Worm (Caenorhabditis elegans) whole organism, mixed stage, embryonic: ENCODE results near the gene W01B6.5.

Experiments used
- bed-3 ChIP-seq: fragments of 200-800 bp; sonication (Bioruptor generic); optimal IDR thresholded peaks from 3 replicates; lab custom pipeline; 2018; ENCODE audit warnings: mild to moderate bottlenecking, missing genetic modification characterization, moderate library complexity, missing compliant biosample characterization
- blmp-1 ChIP-seq: fragments of 150-350 bp; optimal IDR thresholded peaks from 2 replicates; lab custom pipeline; 2014; ENCODE audit warnings: missing biosample characterization, missing genetic modification characterization
- ceh-39 ChIP-seq: fragments of 150-350 bp; optimal IDR thresholded peaks from 2 replicates; lab custom pipeline; 2014; ENCODE audit warnings: missing biosample characterization, missing genetic modification characterization
- ceh-43 ChIP-seq: fragments of 200-800 bp; sonication (Bioruptor generic); optimal IDR thresholded peaks from 2 replicates; lab custom pipeline; 2018; ENCODE audit warnings: mild to moderate bottlenecking, missing genetic modification characterization, moderate library complexity, missing compliant biosample characterization
- ces-1 ChIP-seq: fragments of 150-350 bp; optimal IDR thresholded peaks from 2 replicates; lab custom pipeline; 2014; ENCODE audit warnings: missing biosample characterization, missing genetic modification reagents, missing genetic modification characterization
- cnd-1 ChIP-seq: fragments of 200-800 bp; sonication (Bioruptor generic); optimal IDR thresholded peaks from 2 replicates; lab custom pipeline; 2018; ENCODE audit warnings: mild to moderate bottlenecking, missing genetic modification characterization, missing compliant biosample characterization
- elt-1 ChIP-seq: sonication (generic microtip); optimal IDR thresholded peaks from 2 replicates; lab custom pipeline; 2017; ENCODE audit warnings: missing genetic modification characterization, mild to moderate bottlenecking, missing compliant biosample characterization, antibody characterized with exemption, moderate library complexity, borderline replicate concordance; ENCODE audit not compliant: insufficient read depth
- elt-3 ChIP-seq: fragments of 150-350 bp; optimal IDR thresholded peaks from 2 replicates; lab custom pipeline; 2014; ENCODE audit warnings: missing biosample characterization, missing genetic modification characterization
- flh-1 ChIP-seq: fragments of 200-800 bp; sonication (Bioruptor generic); optimal IDR thresholded peaks from 2 replicates; lab custom pipeline; 2018; ENCODE audit warnings: mild to moderate bottlenecking, missing genetic modification characterization, moderate library complexity, missing compliant biosample characterization
- ham-2 ChIP-seq: fragments of 200-800 bp; sonication (Bioruptor generic); optimal IDR thresholded peaks from 2 replicates; lab custom pipeline; 2018; ENCODE audit warnings: mild to moderate bottlenecking, missing genetic modification characterization, missing compliant biosample characterization
- hlh-1 ChIP-seq: fragments of 150-350 bp; optimal IDR thresholded peaks from 2 replicates; lab custom pipeline; 2014; ENCODE audit warnings: missing biosample characterization, missing genetic modification reagents, missing genetic modification characterization
- lin-32 ChIP-seq: fragments of 200-800 bp; sonication (Bioruptor generic); optimal IDR thresholded peaks from 2 replicates; lab custom pipeline; 2018; ENCODE audit warnings: mild to moderate bottlenecking, missing genetic modification characterization, missing compliant biosample characterization
- mab-5 ChIP-seq: fragments of 150-350 bp; optimal IDR thresholded peaks from 2 replicates; lab custom pipeline; 2014; ENCODE audit warnings: missing biosample characterization, missing genetic modification characterization
- mls-2 ChIP-seq: sonication (generic microtip); optimal IDR thresholded peaks from 2 replicates; lab custom pipeline; 2016; ENCODE audit warnings: mild to moderate bottlenecking, missing genetic modification characterization, moderate library complexity, missing compliant biosample characterization
- nhr-12 ChIP-seq: fragments of 150-350 bp; optimal IDR thresholded peaks from 2 replicates; lab custom pipeline; 2014; ENCODE audit warnings: missing biosample characterization, missing genetic modification characterization
- nhr-2 ChIP-seq: fragments of 150-350 bp; optimal IDR thresholded peaks from 2 replicates; lab custom pipeline; 2014; ENCODE audit warnings: missing biosample characterization, missing genetic modification characterization
- nhr-237 ChIP-seq: fragments of 150-350 bp; optimal IDR thresholded peaks from 2 replicates; lab custom pipeline; 2014; ENCODE audit warnings: missing biosample characterization, missing genetic modification characterization
- nhr-28 ChIP-seq: fragments of 150-350 bp; optimal IDR thresholded peaks from 2 replicates; lab custom pipeline; 2014; ENCODE audit warnings: missing biosample characterization, missing genetic modification characterization
- pha-4 ChIP-seq: fragments of 150-350 bp; optimal IDR thresholded peaks from 2 replicates; lab custom pipeline; 2018; ENCODE audit warnings: missing biosample characterization, missing genetic modification reagents, missing genetic modification characterization
- sem-2 ChIP-seq: fragments of 200-800 bp; sonication (Bioruptor generic); optimal IDR thresholded peaks from 2 replicates; lab custom pipeline; 2018; ENCODE audit warnings: mild to moderate bottlenecking, missing genetic modification characterization, missing compliant biosample characterization
- sptf-1 ChIP-seq: sonication (generic microtip); optimal IDR thresholded peaks from 2 replicates; lab custom pipeline; 2017; ENCODE audit warnings: mild to moderate bottlenecking, missing genetic modification characterization, moderate library complexity, missing compliant biosample characterization
- tbx-8 ChIP-seq: fragments of 200-800 bp; sonication (Bioruptor generic); optimal IDR thresholded peaks from 2 replicates; lab custom pipeline; 2018; ENCODE audit warnings: mild to moderate bottlenecking, missing genetic modification characterization, moderate library complexity, missing compliant biosample characterization
- unc-39 ChIP-seq: fragments of 150-350 bp; optimal IDR thresholded peaks from 2 replicates; lab custom pipeline; 2014; ENCODE audit warnings: missing biosample characterization, missing genetic modification characterization
- unc-62 ChIP-seq: fragments of 150-350 bp; optimal IDR thresholded peaks from 2 replicates; lab custom pipeline; 2014; ENCODE audit warnings: missing biosample characterization, missing genetic modification reagents, missing genetic modification characterization
- zip-8 ChIP-seq: fragments of 150-350 bp; optimal IDR thresholded peaks from 2 replicates; lab custom pipeline; 2014; ENCODE audit warnings: missing biosample characterization, missing genetic modification characterization
- ztf-11 ChIP-seq: fragments of 150-350 bp; optimal IDR thresholded peaks from 2 replicates; lab custom pipeline; 2014; ENCODE audit warnings: missing biosample characterization, missing genetic modification characterization

The W01B6.5 gene

DNA sequence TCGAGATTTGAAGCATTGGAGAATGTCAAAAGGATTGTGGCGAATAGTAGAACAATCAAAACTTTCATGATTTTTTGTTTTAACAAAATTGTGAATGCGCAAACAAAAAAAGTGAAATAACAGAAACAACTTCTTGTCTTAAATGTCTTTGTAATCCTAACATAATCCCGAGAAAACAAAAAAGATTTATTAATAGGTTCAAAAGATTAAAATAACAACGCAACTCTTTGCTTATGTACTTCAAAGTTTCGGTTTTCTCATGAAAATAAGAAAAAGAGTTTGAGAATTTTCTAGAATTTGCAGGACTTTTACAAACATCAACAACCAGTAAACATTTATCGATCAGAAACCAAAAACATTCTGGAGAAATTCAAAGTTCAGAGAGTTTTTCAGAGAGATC, 13.8 kb downstream of the W01B6.5 start, which contains the start of gene ttr-39:
TSS of gene ttr-39 (minus strand) at position 101 of the 400 bp plus-strand sequence.
- TF ChIP-seq pha-4 (tag; lab: Kevin White, UChicago) (no peak), blmp-1 (tag; lab: Kevin White, UChicago) (peak; percentile 90)

DNA sequence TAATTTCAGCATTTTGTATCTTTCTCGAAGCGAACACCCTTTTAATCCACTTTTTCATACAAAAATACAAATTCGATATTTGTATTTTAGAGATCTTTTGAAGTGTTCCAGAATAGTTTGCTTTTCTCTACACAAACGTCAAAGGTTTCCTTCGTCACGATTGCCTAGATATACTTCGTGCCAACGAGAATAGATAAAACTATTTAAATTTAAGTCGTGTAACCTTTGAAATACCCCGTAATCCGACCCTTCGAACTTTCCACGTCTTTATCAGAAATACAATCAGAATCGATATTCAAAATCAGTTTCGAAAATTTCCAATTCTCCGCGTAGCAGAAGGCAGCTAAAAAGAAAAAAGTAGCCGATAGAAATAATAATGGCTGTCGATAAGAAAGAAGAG, 14.4 kb downstream of the W01B6.5 start, which contains the start of gene ttbk-5:
TSS of gene ttbk-5 (plus strand) at position 301 of the 400 bp plus-strand sequence.
- TF ChIP-seq unc-62 (GFP tag; lab: Kevin White, UChicago) (no peak), blmp-1 (tag; lab: Kevin White, UChicago) (peak; percentile 55), lin-32 (GFP tag; lab: Kevin White, UChicago) (no peak)

DNA sequence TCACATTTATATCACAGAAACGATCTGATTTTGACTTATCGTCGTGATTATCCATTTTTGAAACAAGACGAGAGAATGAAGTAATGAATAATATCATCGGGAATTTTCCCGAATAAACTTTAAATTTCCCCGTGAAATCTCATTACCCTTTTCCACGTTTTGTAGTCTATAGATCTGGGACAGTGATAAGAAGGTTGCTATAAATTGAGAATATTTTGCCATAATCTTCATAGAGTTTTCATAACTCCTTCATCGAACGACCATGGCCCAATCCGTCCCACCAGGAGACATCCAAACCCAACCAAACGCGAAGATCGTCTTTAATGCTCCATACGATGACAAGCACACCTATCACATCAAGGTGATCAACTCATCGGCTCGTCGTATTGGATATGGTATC, 19.2 kb downstream of the W01B6.5 start, which contains the start of the genes C04G2.5 and msp-36:
TSS of gene C04G2.5 (minus strand) at position 101 of the 400 bp plus-strand sequence.
TSS of gene msp-36 (plus strand) at position 263 of the 400 bp plus-strand sequence.
- no peak for TF ChIP-seq ceh-39 (tag; lab: Kevin White, UChicago)
- TF ChIP-seq ztf-11 (tag; lab: Kevin White, UChicago), result no peak
- TF ChIP-seq mls-2 (tag; lab: Kevin White, UChicago), result no peak
- no peak for TF ChIP-seq nhr-2
- no peak for TF ChIP-seq lin-32 (GFP tag; lab: Kevin White, UChicago)
- no peak for TF ChIP-seq nhr-12
- TF ChIP-seq nhr-28 (tag; lab: Kevin White, UChicago), result no peak
- TF ChIP-seq zip-8 (tag; lab: Kevin White, UChicago), result no peak
- TF ChIP-seq, all 35 proteins: peak for 0

DNA sequence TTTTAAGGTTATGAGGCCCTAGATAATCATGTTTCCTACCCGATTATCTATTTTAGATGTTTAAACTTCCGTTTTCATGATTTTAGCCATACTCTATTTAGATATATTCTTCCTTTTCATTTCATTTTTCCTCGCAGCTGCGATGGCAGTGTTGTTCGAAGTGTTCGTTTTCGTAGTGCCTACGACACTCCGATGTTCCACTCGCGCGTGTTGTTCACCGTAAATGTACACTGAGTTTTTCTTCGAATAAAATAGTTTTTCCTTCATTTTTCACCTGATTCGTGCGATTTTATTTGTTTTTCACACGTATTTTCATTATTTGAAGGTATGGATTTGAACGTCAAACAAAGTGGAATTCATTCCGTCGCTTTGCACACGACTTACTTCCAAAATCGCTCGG, 20.9 kb downstream of the W01B6.5 start, which contains the start of gene dis-3:
TSS of gene dis-3 (plus strand) at position 322 of the 400 bp plus-strand sequence.
- TF ChIP-seq pha-4 (tag; lab: Kevin White, UChicago), result peak; percentile 1
- no peak for TF ChIP-seq hlh-1 (tag; lab: Kevin White, UChicago)

DNA sequence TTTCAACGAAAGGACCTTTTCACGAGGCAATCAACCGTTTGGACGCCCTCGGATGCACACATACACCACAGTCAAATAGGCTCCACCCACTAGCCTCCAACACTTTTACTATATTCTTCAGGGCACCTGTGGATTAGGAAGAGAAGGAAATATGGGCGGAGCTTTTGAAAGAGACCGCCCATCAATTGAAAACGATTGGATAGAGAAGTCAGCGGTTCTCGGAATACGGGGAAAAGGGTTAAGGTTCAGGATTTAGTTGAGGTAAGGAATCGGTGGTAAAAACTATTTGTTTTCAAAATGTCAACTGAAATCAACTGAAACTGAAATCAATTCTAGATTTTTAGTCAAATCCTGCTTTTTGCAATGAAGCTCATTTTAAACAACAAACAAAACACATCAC, 34.4 kb downstream of the W01B6.5 start, which contains the start of gene egl-38:
TSS of gene egl-38 (minus strand) at position 101 of the 400 bp plus-strand sequence.
- TF ChIP-seq flh-1 (GFP tag; lab: Kevin White, UChicago), result no peak
- TF ChIP-seq ces-1 (GFP tag; lab: Kevin White, UChicago), result no peak
- no peak for TF ChIP-seq blmp-1 (tag; lab: Kevin White, UChicago)
- TF ChIP-seq nhr-237 (tag; lab: Kevin White, UChicago), result no peak
- TF ChIP-seq unc-39 (tag; lab: Kevin White, UChicago), result no peak
- no peak for TF ChIP-seq tbx-8 (GFP tag; lab: Kevin White, UChicago)
- no peak for TF ChIP-seq mab-5 (tag; lab: Kevin White, UChicago)

DNA sequence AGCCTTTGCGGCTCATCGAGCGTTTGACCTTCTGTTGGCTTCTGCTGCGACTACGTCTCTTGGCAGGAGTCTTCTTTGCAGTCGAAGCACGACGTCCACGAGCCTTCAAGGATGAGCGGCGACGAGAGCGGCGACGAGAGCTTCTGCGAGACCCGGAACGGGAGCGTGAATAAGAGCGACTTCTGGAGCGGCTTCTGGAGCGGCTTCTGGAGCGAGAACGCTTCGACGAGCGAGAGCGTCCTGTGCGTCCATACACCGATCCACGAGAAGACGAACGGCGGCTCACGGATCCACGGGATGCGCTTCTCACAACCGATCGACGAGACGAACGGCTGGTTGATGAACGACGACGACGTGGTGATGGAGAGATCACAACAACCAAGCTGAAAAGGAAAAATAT, 34.9 kb downstream of the W01B6.5 start:
- no peak for TF ChIP-seq unc-39 (tag; lab: Kevin White, UChicago)
- TF ChIP-seq mab-5 (tag; lab: Kevin White, UChicago), result no peak
- no peak for TF ChIP-seq sem-2
- TF ChIP-seq lin-32 (GFP tag; lab: Kevin White, UChicago), result no peak
- no peak for TF ChIP-seq nhr-237 (tag; lab: Kevin White, UChicago)
- no peak for TF ChIP-seq sptf-1 (tag; lab: Kevin White, UChicago)
- no peak for TF ChIP-seq nhr-28 (tag; lab: Kevin White, UChicago)
- TF ChIP-seq, all 35 proteins: peak for 0

DNA sequence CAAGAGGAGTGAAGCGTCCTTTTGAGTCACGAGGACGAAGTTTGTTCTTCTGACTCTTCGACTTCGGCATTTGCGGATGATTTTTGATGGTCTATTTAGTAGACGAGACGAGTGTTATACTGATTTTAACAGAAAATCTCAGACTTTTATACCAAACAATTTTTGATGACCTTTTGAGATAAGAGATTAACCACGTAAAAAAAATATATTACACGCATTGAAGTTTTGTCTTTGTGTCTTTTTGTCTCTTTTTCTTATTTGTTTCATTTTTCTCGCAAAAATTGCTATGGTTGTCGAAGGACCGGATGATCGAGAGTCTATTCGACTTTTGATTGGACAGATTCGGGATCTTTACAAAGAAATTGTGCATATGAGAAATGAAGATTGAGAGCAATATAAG, 35.4 kb downstream of the W01B6.5 start, which contains the start of gene spch-1:
TSS of gene spch-1 (minus strand) at position 101 of the 400 bp plus-strand sequence.
- no peak for TF ChIP-seq elt-1 (tag; lab: Kevin White, UChicago)
- no peak for TF ChIP-seq unc-62 (GFP tag; lab: Kevin White, UChicago)
- TF ChIP-seq hlh-1 (tag; lab: Kevin White, UChicago), result no peak
- no peak for TF ChIP-seq nhr-2
- no peak for TF ChIP-seq elt-3 (tag; lab: Kevin White, UChicago)
- no peak for TF ChIP-seq sptf-1 (tag; lab: Kevin White, UChicago)
- no peak for TF ChIP-seq zip-8 (tag; lab: Kevin White, UChicago)
- TF ChIP-seq cnd-1, result no peak
- no peak for TF ChIP-seq nhr-12
- TF ChIP-seq ceh-39 (tag; lab: Kevin White, UChicago), result no peak
- TF ChIP-seq nhr-28 (tag; lab: Kevin White, UChicago), result no peak
- no peak for TF ChIP-seq ceh-43 (GFP tag; lab: Kevin White, UChicago)
- no peak for TF ChIP-seq flh-1 (GFP tag; lab: Kevin White, UChicago)
- TF ChIP-seq bed-3, result no peak
- no peak for TF ChIP-seq sem-2
- TF ChIP-seq ham-2, result no peak
